Worm (Caenorhabditis elegans) whole organism, L3 larva: ENCODE measurements around the gene mbf-1.

ENCODE experiments used
- R02D3.7 ChIP-seq: fragments of 150-350 bp; optimal IDR thresholded peaks from 2 replicates; lab custom pipeline; 2014; ENCODE audit warnings: missing biosample characterization, missing genetic modification characterization
- ZK546.5 ChIP-seq: sonication (generic microtip); optimal IDR thresholded peaks from 2 replicates; lab custom pipeline; 2017; ENCODE audit warnings: missing biosample characterization, missing genetic modification characterization
- ama-1 ChIP-seq: fragments of 150-350 bp; optimal IDR thresholded peaks from 2 replicates; lab custom pipeline; 2018
- elt-1 ChIP-seq: fragments of 150-350 bp; optimal IDR thresholded peaks from 2 replicates; lab custom pipeline; 2014; ENCODE audit warnings: missing biosample characterization, missing genetic modification characterization
- fkh-10 ChIP-seq: sonication (generic microtip); optimal IDR thresholded peaks from 2 replicates; lab custom pipeline; 2017; ENCODE audit warnings: missing biosample characterization, missing genetic modification reagents, missing genetic modification characterization
- nhr-28 ChIP-seq: fragments of 150-350 bp; optimal IDR thresholded peaks from 2 replicates; lab custom pipeline; 2014; ENCODE audit warnings: missing biosample characterization, missing genetic modification characterization
- nhr-76 ChIP-seq: fragments of 150-350 bp; sonication (generic microtip); optimal IDR thresholded peaks from 5 replicates; lab custom pipeline; 2014; ENCODE audit warnings: missing biosample characterization, missing genetic modification characterization
- nhr-77 ChIP-seq: fragments of 150-350 bp; optimal IDR thresholded peaks from 2 replicates; lab custom pipeline; 2014; ENCODE audit warnings: missing biosample characterization, missing genetic modification characterization
- unc-62 ChIP-seq: fragments of 150-350 bp; sonication (generic microtip); optimal IDR thresholded peaks from 4 replicates; lab custom pipeline; 2014; ENCODE audit warnings: missing biosample characterization, missing genetic modification reagents, missing genetic modification characterization
- ztf-4 ChIP-seq: fragments of 150-350 bp; optimal IDR thresholded peaks from 2 replicates; lab custom pipeline; 2014; ENCODE audit warnings: missing biosample characterization, missing genetic modification characterization

DNA sequence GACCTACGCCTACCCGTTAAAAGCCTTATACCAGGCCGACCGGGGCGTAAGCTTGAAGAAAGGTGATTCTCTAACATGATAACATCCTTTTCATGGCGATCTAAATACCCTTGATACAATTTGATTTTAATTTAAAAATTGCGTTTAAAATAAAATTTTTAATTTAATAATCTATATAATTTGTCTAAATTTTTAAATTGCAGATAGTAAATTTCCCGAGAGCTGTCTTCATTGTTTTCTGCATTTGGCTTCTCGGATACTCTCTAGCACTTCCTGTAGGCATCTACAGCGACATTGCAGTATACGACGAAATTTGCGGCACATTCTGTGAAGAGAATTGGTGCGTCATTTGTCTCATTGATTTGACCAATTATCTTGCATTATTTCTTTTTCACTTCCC lies 18.8 kb downstream of the mbf-1 start:
- TF ChIP-seq R02D3.7 (tag; lab: Kevin White, UChicago), result no peak
- TF ChIP-seq nhr-77, result no peak
- no peak for TF ChIP-seq ZK546.5
- no peak for TF ChIP-seq ztf-4
- no peak for TF ChIP-seq ama-1 (lab: Kevin White, UChicago)
- no peak for TF ChIP-seq elt-1 (tag; lab: Kevin White, UChicago)
- no peak for TF ChIP-seq fkh-10
- no peak for TF ChIP-seq unc-62 (GFP tag; lab: Kevin White, UChicago)
- TF ChIP-seq nhr-76 (tag; lab: Kevin White, UChicago), result no peak
- no peak for TF ChIP-seq nhr-28
